Fruit fly (Drosophila melanogaster): ENCODE data around the gene hzg.

hzg gene

dm6 chr3L:16045083-16045830 is 40.7 kb upstream of the hzg start:
- TF ChIP-seq Elba2 (GFP tag; optimal IDR thresholded peaks at IDR 0.05) (no peak), CG4360 (GFP tag; IDR thresholded peaks at IDR 0.05) (0 out of 2 replicates have a peak, but pooled peaks have one; percentile 5), Hr51 (GFP tag; optimal IDR thresholded peaks at IDR 0.05) (peak in 1 of 2 experiments; percentile 73), prd (optimal IDR thresholded peaks at IDR 0.05) (no peak), prd (GFP tag; IDR thresholded peaks at IDR 0.05) (peak; percentile 48), seq (GFP tag; IDR thresholded peaks at IDR 0.05) (0 out of 2 replicates have a peak, but pooled peaks have one; percentile 30), CG16813 (GFP tag; IDR thresholded peaks at IDR 0.05; ENCODE audit: partially characterized antibody) (no peak), CG1603 (tag; optimal IDR thresholded peaks at IDR 0.05) (peak; percentile 55), ap (GFP tag; IDR thresholded peaks at IDR 0.05) (peak; percentile 36), ATbp (GFP tag; optimal IDR thresholded peaks at IDR 0.05) (peak; percentile 35), E2f1 (GFP tag; IDR thresholded peaks at IDR 0.05) (peak; percentile 58), sens (GFP tag) (peak; percentile 93), dpn (GFP tag; optimal IDR thresholded peaks at IDR 0.05) (peak in 1 of 2 experiments; percentile 34), Taf1 (GFP tag; IDR thresholded peaks at IDR 0.05) (peak; percentile 22; the same call in 1 of the 2 replicates), dmrt99B (tag; optimal IDR thresholded peaks at IDR 0.05) (peak; percentile 68), CG10267 (tag; optimal IDR thresholded peaks at IDR 0.05) (peak; percentile 38), CG4617 (GFP tag; optimal IDR thresholded peaks at IDR 0.05; ENCODE audit: borderline replicate concordance) (no peak), onecut (GFP tag; IDR thresholded peaks at IDR 0.05) (no peak), CG17328 (GFP tag; IDR thresholded peaks at IDR 0.05) (peak; percentile 47; the same call in 1 of the 2 replicates), gem (tag; optimal IDR thresholded peaks at IDR 0.05) (peak; percentile 84), CG6765 (GFP tag; optimal IDR thresholded peaks at IDR 0.05) (no peak), fd3F (GFP tag; optimal IDR thresholded peaks at IDR 0.05) (peak; percentile 3), ash1 (GFP tag; optimal IDR thresholded peaks at IDR 0.05) (peak; percentile 4), CG9932 (GFP tag; IDR thresholded peaks at IDR 0.05) (peak; percentile 26; the same call in 1 of the 2 replicates), CG10979 (tag; optimal IDR thresholded peaks at IDR 0.05) (peak; percentile 7), CrebB (tag; optimal IDR thresholded peaks at IDR 0.05) (peak; percentile 30), HmgZ (tag; optimal IDR thresholded peaks at IDR 0.05) (no peak), trh (GFP tag; optimal IDR thresholded peaks at IDR 0.05) (no peak), Hsf (GFP tag; optimal IDR thresholded peaks at IDR 0.05) (peak; percentile 0), stc (GFP tag; IDR thresholded peaks at IDR 0.05) (peak; percentile 72), CG7963 (GFP tag; IDR thresholded peaks at IDR 0.05; ENCODE audit: partially characterized antibody) (no peak), Ets65A (GFP tag) (peak; percentile 76), unpg (GFP tag; optimal IDR thresholded peaks at IDR 0.05) (peak; percentile 73), CG2202 (tag; optimal IDR thresholded peaks at IDR 0.05) (peak; percentile 10), CG3995 (GFP tag; optimal IDR thresholded peaks at IDR 0.05) (no peak), bsh (GFP tag; optimal IDR thresholded peaks at IDR 0.05) (peak in 1 of 2 experiments; percentile 66), peb (GFP tag; IDR thresholded peaks at IDR 0.05) (peak; percentile 58), sim (GFP tag; IDR thresholded peaks at IDR 0.05) (peak; percentile 5; the same call in 1 of the 2 replicates), Dad (GFP tag; optimal IDR thresholded peaks at IDR 0.05) (no peak), Ada2b (GFP tag; IDR thresholded peaks at IDR 0.05) (peak; percentile 46; the same call in 1 of the 2 replicates), chinmo (GFP tag; IDR thresholded peaks at IDR 0.05; ENCODE audit: partially characterized antibody) (peak; percentile 83; the same call in 2 of the 4 replicates), gro (GFP tag; optimal IDR thresholded peaks at IDR 0.05) (no peak), fd96Cb (tag; optimal IDR thresholded peaks at IDR 0.05) (peak; percentile 51), Rfx (GFP tag; IDR thresholded peaks at IDR 0.05) (peak; percentile 66), kni (GFP tag; optimal IDR thresholded peaks at IDR 0.05) (peak; percentile 41), pho (GFP tag; optimal IDR thresholded peaks at IDR 0.05) (no peak), CG13894 (tag; optimal IDR thresholded peaks at IDR 0.05) (peak; percentile 81), Hr78 (GFP tag; optimal IDR thresholded peaks at IDR 0.05) (no peak)
